Worm (Caenorhabditis elegans) whole organism, L4 larva: ENCODE results near the gene fbxa-100.

Source experiments
- Y105C5A.15 ChIP-seq: fragments of 200-800 bp; sonication (Bioruptor generic); IDR thresholded peaks from 2 replicates; pipeline ENCODE4 v1.3.6; 2022; ENCODE audit warnings: missing genetic modification characterization, missing compliant biosample characterization
- aly-2 ChIP-seq: sonication (generic microtip); optimal IDR thresholded peaks from 2 replicates; lab custom pipeline; 2018; ENCODE audit warnings: missing biosample characterization, missing genetic modification characterization
- ceh-32 ChIP-seq: sonication (generic microtip); optimal IDR thresholded peaks from 2 replicates; lab custom pipeline; 2016; ENCODE audit warnings: mild to moderate bottlenecking, missing genetic modification characterization, missing compliant biosample characterization; ENCODE audit not compliant: poor library complexity
- ces-1 ChIP-seq: fragments of 150-350 bp; sonication (generic microtip); optimal IDR thresholded peaks from 4 replicates; lab custom pipeline; 2014; ENCODE audit warnings: missing biosample characterization, missing genetic modification reagents, missing genetic modification characterization
- daf-8 ChIP-seq: fragments of 200-800 bp; sonication (Bioruptor generic); IDR thresholded peaks from 2 replicates; pipeline ENCODE4 v1.3.6; 2022; ENCODE audit warnings: missing genetic modification characterization, missing compliant biosample characterization
- hlh-11 ChIP-seq: fragments of 200-800 bp; sonication (Bioruptor generic); optimal IDR thresholded peaks from 2 replicates; lab custom pipeline; 2018; ENCODE audit warnings: mild to moderate bottlenecking, missing genetic modification characterization, missing compliant biosample characterization
- hlh-30 ChIP-seq: sonication (generic microtip); optimal IDR thresholded peaks from 2 replicates; lab custom pipeline; 2017; ENCODE audit warnings: antibody characterized with exemption, mild to moderate bottlenecking, missing genetic modification characterization, missing compliant biosample characterization; ENCODE audit not compliant: insufficient read depth
- nhr-28 ChIP-seq: fragments of 150-350 bp; optimal IDR thresholded peaks from 2 replicates; lab custom pipeline; 2014; ENCODE audit warnings: missing biosample characterization, missing genetic modification characterization
- nhr-48 ChIP-seq: sonication (generic microtip); optimal IDR thresholded peaks from 2 replicates; lab custom pipeline; 2016; ENCODE audit warnings: mild to moderate bottlenecking, missing genetic modification characterization, missing compliant biosample characterization
- pqm-1 ChIP-seq: sonication (generic microtip); optimal IDR thresholded peaks from 2 replicates; lab custom pipeline; 2017; ENCODE audit warnings: missing biosample characterization, missing genetic modification characterization
- snpc-4 ChIP-seq: fragments of 150-350 bp; optimal IDR thresholded peaks from 2 replicates; lab custom pipeline; 2014; ENCODE audit warnings: missing biosample characterization, missing genetic modification characterization
- unc-39 ChIP-seq: sonication (generic microtip); optimal IDR thresholded peaks from 2 replicates; lab custom pipeline; 2017; ENCODE audit warnings: missing biosample characterization, missing genetic modification characterization

DNA sequence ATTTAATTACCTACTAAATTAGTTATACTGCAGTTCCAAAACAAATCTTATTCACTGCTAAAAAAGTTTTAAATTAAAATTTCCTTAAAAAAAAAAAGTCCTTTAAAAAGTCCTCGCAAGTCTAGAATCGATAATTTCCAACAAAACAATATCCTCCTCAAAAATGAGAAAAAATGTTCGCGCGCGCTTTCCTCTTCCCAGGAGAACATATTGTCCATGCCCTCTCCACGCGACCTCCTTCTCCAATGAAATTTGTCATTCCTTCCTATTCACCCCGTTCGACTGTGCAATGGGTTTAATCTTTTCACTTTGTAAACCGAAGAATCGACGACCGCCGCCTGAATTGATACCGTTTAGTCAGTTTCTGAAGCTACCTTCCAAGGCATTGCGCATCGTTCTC, 25.7 kb downstream of the fbxa-100 start, which contains the start of gene T10C6.10:
- TF ChIP-seq aly-2 (no peak), nhr-28 (tag; lab: Kevin White, UChicago) (no peak), daf-8 (GFP tag; lab: Robert Waterston, UW) (no peak), unc-39 (tag; lab: Kevin White, UChicago) (no peak), ceh-32 (tag; lab: Kevin White, UChicago) (no peak), hlh-11 (tag; lab: Kevin White, UChicago) (no peak), hlh-30 (tag; lab: Kevin White, UChicago) (no peak), ces-1 (no peak), nhr-48 (tag; lab: Kevin White, UChicago) (no peak), snpc-4 (tag; lab: Kevin White, UChicago) (no peak), Y105C5A.15 (GFP tag; lab: Robert Waterston, UW) (no peak), pqm-1 (tag; lab: Kevin White, UChicago) (no peak)
